Fruit fly (Drosophila melanogaster) ovary, adult (tissue): ENCODE data around the gene MED30.
A peak's percentile ranks its signal among the peaks of the same experiment; 100 is the strongest.

Experiments
- CG17801 ChIP-seq: fragments of 200-800 bp; optimal IDR thresholded peaks from 2 replicates; lab custom pipeline; 2019; ENCODE audit warnings: missing biosample characterization, mild to moderate bottlenecking, missing genetic modification characterization, moderate library complexity; ENCODE audit not compliant: partially characterized antibody

MED30 gene

DNA sequence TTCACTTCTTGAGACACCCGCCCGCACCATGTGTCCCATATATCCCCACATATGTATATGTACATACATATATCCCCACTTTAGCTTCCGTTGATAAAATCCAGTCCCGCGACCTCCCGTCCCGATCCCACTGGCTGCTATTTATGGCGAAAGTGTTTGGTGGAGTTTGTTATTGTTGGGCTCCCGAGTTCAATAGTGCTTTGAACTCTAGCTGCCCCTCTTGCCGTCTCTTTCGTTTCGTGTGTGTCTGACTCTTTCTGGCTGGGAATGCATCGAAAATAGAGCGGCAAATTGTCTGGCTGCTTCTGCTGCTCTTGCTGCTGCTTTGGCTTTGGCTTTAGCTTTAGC lies 18.9 kb downstream of the MED30 start:
- TF ChIP-seq CG17801, result no peak

dm6 chr3L:634319-635015 lies 19.4 kb downstream of the MED30 start:
- no peak for TF ChIP-seq CG17801

- no peak for TF ChIP-seq CG17801
Observed at dm6 chr3L:633272-634254, 20.3 kb downstream of the MED30 start.

DNA sequence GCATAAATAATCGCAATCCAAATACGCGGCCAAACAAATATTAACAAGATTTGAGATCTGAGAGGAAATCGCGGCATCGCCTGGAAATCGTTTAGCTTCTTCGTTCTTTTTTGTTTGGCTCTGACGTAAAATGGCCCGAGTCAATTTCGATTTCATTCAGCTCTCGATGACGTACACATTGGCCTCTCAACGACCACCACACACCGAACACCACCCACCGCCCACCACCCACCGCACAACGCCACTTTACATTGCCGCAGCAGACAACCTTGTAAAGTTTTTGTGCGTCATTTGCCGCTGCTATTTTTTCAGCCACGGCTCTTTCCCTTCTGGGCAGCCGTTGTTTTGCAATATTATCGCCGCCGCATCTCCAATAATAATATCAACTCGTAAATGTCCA lies 21.8 kb downstream of the MED30 start:
- no peak for TF ChIP-seq CG17801

- no peak for TF ChIP-seq CG17801
Observed at dm6 chr3L:630666-631065, 23.2 kb downstream of the MED30 start.

DNA sequence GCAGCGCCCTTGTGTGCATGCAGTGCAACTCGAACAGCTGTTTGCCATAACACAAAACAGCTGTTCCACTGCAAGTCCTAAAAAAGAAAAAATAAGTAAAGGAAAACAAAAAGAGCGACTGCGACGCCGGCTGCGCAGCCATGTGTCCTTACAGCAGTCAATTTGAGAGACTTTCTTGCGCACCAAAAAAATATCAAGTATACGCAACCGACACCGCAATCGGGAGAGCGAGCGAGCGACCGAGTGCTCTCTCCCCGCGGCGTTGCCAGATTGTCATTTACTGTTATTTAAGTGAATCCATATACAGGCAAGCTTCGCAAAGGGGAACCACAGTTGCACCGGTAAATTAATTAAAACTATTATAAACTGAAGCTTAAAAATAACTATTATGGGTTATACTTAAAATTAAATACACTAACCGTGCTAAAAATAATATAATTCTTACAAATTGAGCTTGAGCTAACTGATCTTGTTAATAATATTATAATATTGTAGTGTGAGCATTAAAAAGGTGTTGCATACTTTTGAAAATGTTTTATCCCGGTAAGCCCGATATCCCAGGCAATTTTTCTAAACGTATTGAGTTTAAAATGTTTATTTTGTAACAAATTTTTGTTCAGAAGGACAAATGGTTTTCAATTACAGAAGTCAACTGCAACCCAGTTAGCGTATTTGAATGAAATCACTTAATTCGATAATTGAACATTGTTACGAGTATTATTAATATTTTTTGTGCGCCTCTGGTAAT lies 23.8 kb downstream of the MED30 start:
- TF ChIP-seq CG17801, result no peak

dm6 chr3L:629353-629915 lies 24.5 kb downstream of the MED30 start:
- TF ChIP-seq CG17801, result no peak

DNA sequence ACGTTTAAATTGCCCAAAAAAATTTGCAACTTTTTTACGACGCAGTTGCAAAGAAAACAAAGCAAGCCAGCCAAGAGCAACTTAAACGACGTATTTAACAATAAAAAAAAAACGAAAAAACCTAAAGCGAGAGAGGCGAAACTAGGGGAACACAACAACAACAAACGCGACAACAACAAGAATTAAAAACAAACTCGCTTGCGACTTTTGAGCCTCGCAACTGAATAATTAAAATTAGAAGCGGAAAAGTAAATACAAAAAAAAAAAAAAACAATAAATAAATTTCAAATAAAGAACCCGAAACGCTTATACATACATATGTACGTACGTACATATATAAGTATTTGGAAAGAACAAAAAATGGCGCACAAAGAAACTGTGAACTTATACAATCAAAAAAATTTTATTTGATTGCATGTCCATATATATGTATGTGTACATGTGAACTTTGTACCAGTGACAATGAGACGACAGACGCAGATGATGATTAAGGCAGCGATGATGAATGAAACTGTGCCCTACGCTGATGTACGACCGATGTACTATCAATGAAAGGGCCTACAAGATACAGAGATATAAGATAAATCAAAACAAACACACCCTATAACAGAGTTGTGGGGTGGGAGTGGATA lies 25.1 kb downstream of the MED30 start:
- no peak for TF ChIP-seq CG17801

dm6 chr3L:627819-628601 lies 25.9 kb downstream of the MED30 start:
- TF ChIP-seq CG17801, result peak; percentile 7

DNA sequence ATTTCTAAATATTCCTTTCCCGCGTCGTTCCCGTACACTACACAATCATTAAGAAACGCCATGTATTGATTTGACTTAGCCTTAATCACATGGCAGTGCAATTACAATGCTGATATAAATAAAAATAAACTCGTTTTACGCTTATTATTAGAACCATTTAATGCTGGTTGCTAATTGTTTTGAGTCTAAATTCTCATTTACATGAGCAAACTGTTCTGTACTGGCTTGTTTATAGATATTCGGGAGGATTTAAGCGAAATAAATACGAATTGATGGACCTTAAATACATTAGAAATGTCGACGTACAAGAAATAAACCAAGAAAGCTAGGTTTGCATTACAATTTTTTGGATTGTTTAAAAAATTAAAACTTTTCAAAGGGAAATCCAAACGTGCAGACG lies 26.5 kb downstream of the MED30 start:
- TF ChIP-seq CG17801, result no peak

DNA sequence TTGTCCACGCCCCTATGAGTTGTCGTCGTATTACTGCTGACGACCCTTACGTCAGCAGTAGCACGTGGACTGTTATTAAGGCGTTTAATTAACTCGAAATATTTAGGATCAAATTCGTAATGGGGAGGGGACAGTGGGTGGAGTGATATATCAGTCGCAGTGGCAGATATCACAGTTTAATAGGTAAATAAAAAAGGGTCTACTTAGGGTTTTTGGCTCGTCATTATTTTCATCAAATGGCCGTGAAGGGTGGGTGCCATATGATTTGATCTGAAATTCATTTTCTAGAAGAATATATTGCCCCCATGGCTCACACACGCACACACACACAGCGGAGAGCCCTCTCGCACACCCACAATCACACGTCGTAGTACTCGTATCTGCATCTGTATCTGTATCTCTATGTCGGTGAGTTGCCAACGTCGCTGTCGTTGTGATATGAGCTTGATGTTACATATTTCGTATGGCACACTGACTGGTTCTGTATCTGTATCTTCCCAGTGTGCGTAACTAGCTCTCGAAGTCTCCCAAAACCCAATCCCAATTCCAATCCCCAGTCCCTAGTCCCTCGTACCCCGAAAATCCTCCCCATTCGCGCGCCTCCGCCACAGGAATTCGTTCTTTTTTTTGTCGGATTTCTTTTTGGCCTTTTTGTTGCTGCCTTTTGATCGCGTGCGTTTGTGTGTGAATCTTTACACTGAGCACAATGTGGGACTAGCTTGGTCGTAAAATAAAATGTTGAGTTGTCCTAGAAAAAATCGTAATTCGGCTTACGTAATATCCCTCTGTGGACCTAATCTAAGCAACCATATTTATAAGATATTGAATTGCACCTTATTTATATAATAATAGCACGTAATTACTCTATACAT lies 27.2 kb downstream of the MED30 start:
- TF ChIP-seq CG17801, result no peak

- no peak for TF ChIP-seq CG17801
Observed at dm6 chr3L:625899-626298, 28.0 kb downstream of the MED30 start.

- TF ChIP-seq CG17801, result no peak
Observed at dm6 chr3L:624203-624914, 29.5 kb downstream of the MED30 start.

- TF ChIP-seq CG17801, result no peak
Observed at dm6 chr3L:623556-623955, 30.3 kb downstream of the MED30 start.
